Worm (Caenorhabditis elegans): ENCODE measurements around the gene F10G2.7.

DNA sequence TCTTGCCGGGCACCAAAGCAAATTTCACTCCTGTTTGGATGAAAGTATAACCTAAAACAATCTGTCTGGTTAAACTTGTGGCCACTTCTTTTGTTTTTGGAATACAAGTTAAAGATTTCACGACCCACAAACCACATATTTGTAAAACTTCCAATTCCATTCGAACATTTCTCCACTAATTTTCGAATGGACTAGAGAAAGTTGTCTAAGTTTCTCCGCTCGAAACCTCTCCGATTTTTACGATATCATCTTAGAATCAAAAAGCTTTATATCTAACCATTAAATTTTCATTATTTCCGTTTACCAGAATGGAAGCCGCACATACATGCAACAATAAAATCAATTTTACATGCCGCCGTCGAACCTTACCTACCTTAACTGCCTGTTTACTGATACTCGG lies 38.7 kb downstream of the F10G2.7 start, which contains the start of gene F07G11.3:
- TF ChIP-seq him-1 (tag; optimal IDR thresholded peaks at IDR 0.05) (no peak), W03F9.2 (tag; optimal IDR thresholded peaks at IDR 0.05) (no peak), dao-5 (tag; optimal IDR thresholded peaks at IDR 0.05) (no peak)

Measured in whole organism, L4/young adult.